Fruit fly (Drosophila melanogaster): ENCODE data around the gene Kmn2.

dm6 chr3R:7991446-7991845, 9.7 kb downstream of the Kmn2 start:
- no peak for TF ChIP-seq CTCF (optimal IDR thresholded peaks at IDR 0.05)
- no peak for TF ChIP-seq CG8478 (optimal IDR thresholded peaks at IDR 0.05)

All from S2 (cell line).